Fruit fly (Drosophila melanogaster) whole organism, embryonic: ENCODE results near the gene P5CDh2.

Experiments
- CG11696 ChIP-seq: fragments of 200-800 bp; sonication (Bioruptor generic); IDR thresholded peaks from 2 replicates; pipeline ENCODE4 v1.3.6; 2022; ENCODE audit warnings: missing biosample characterization, missing genetic modification characterization
- CG12155 ChIP-seq: fragments of 200-800 bp; sonication (Bioruptor generic); optimal IDR thresholded peaks from 3 replicates; lab custom pipeline; 2016; ENCODE audit warnings: missing biosample characterization, missing genetic modification characterization
- CG12391 ChIP-seq: fragments of 200-800 bp; sonication (Bioruptor generic); optimal IDR thresholded peaks from 3 replicates; lab custom pipeline; 2018; ENCODE audit warnings: missing biosample characterization, mild to moderate bottlenecking, missing genetic modification characterization, moderate library complexity
- CG13287 ChIP-seq: fragments of 200-800 bp; sonication (Bioruptor generic); IDR thresholded peaks from 2 replicates; pipeline ENCODE4 v1.3.6; 2022; ENCODE audit warnings: missing biosample characterization, missing genetic modification characterization; ENCODE audit not compliant: partially characterized antibody
- CG13775 ChIP-seq: fragments of 200-800 bp; sonication (Bioruptor generic); optimal IDR thresholded peaks from 3 replicates; lab custom pipeline; 2017; ENCODE audit warnings: missing biosample characterization, mild to moderate bottlenecking, missing genetic modification characterization
- CG15479 ChIP-seq: fragments of 200-800 bp; sonication (Bioruptor generic); optimal IDR thresholded peaks from 3 replicates; lab custom pipeline; 2019; ENCODE audit warnings: missing biosample characterization, mild to moderate bottlenecking, missing genetic modification characterization, moderate library complexity
- CG16779 ChIP-seq: fragments of 200-800 bp; sonication (Bioruptor generic); IDR thresholded peaks from 2 replicates; pipeline ENCODE4 v1.3.6; 2022; ENCODE audit warnings: missing biosample characterization, missing genetic modification characterization
- CG16863 ChIP-seq: fragments of 200-800 bp; sonication (Bioruptor generic); optimal IDR thresholded peaks from 3 replicates; lab custom pipeline; 2016; ENCODE audit warnings: missing biosample characterization, missing genetic modification characterization
- CG17829 ChIP-seq: fragments of 200-800 bp; optimal IDR thresholded peaks from 2 replicates; lab custom pipeline; 2019; ENCODE audit warnings: missing biosample characterization, mild to moderate bottlenecking, missing genetic modification characterization, moderate library complexity
- CG2199 ChIP-seq: fragments of 200-800 bp; sonication (Bioruptor generic); IDR thresholded peaks from 3 replicates; pipeline ENCODE4 v1.3.6; 2022; ENCODE audit warnings: missing biosample characterization, missing genetic modification characterization
- CG30431 ChIP-seq: fragments of 200-800 bp; sonication (Bioruptor generic); optimal IDR thresholded peaks from 2 replicates; lab custom pipeline; 2017; ENCODE audit warnings: missing biosample characterization, missing genetic modification characterization
- CG31365 ChIP-seq: fragments of 200-800 bp; sonication (Bioruptor generic); optimal IDR thresholded peaks from 2 replicates; lab custom pipeline; 2018; ENCODE audit warnings: missing biosample characterization, mild to moderate bottlenecking, missing genetic modification characterization
- CG32532 ChIP-seq: fragments of 200-800 bp; sonication (Bioruptor generic); IDR thresholded peaks from 2 replicates; pipeline ENCODE4 v1.3.6; 2022; ENCODE audit warnings: missing biosample characterization, missing genetic modification characterization
- CG6813 ChIP-seq: fragments of 200-800 bp; sonication (Bioruptor generic); optimal IDR thresholded peaks from 2 replicates; lab custom pipeline; 2017; ENCODE audit warnings: missing biosample characterization, missing genetic modification characterization, mild to moderate bottlenecking, moderate library complexity, missing genetic modification reagents
- CG7745 ChIP-seq: fragments of 200-800 bp; sonication (Bioruptor generic); optimal IDR thresholded peaks from 2 replicates; lab custom pipeline; 2018; ENCODE audit warnings: missing biosample characterization, mild to moderate bottlenecking, missing genetic modification characterization, moderate library complexity
- CG7786 ChIP-seq: fragments of 200-800 bp; sonication (Bioruptor generic); optimal IDR thresholded peaks from 2 replicates; lab custom pipeline; 2016; ENCODE audit warnings: missing biosample characterization, missing genetic modification characterization
- CG7987 ChIP-seq: fragments of 200-800 bp; sonication (Bioruptor generic); optimal IDR thresholded peaks from 2 replicates; lab custom pipeline; 2018; ENCODE audit warnings: missing biosample characterization, mild to moderate bottlenecking, missing genetic modification characterization, moderate library complexity
- CTCF ChIP-seq: fragments of 200-800 bp; sonication (Bioruptor generic); optimal IDR thresholded peaks from 2 replicates; lab custom pipeline; 2017; ENCODE audit warnings: missing biosample characterization, mild to moderate bottlenecking, missing genetic modification characterization, moderate library complexity
- Doc3 ChIP-seq: fragments of 200-800 bp; sonication (Bioruptor generic); IDR thresholded peaks from 3 replicates; pipeline ENCODE4 v1.3.6; 2022; ENCODE audit warnings: missing biosample characterization, missing genetic modification characterization; ENCODE audit not compliant: partially characterized antibody
- Dp ChIP-seq: fragments of 200-800 bp; sonication (Bioruptor generic); optimal IDR thresholded peaks from 2 replicates; lab custom pipeline; 2018; ENCODE audit warnings: missing biosample characterization, mild to moderate bottlenecking, missing genetic modification characterization, moderate library complexity
- E2f1 ChIP-seq: fragments of 200-800 bp; sonication (Bioruptor generic); IDR thresholded peaks from 2 replicates; pipeline ENCODE4 v1.3.6; 2022; ENCODE audit warnings: missing biosample characterization, missing genetic modification characterization
- Eip74EF ChIP-seq, 2 experiments: fragments of 200-800 bp in 1 of 2; fragments of >200 bp in 1 of 2; sonication (Bioruptor generic) in 1 of 2; optimal IDR thresholded peaks; 2 replicates each; lab custom pipeline; 2017 to 2019; ENCODE audit warnings: missing biosample characterization in 2 of 2, missing genetic modification characterization in 2 of 2, mild to moderate bottlenecking in 1 of 2, moderate library complexity in 1 of 2
- Hr39 ChIP-seq: fragments of >200 bp; optimal IDR thresholded peaks from 2 replicates; lab custom pipeline; 2017
- Hr78 ChIP-seq, 2 experiments: fragments of 200-800 bp in 1 of 2; fragments of >200 bp in 1 of 2; sonication (Bioruptor generic) in 1 of 2; optimal IDR thresholded peaks; 2 replicates each; lab custom pipeline; 2017 to 2019; ENCODE audit warnings: missing biosample characterization in 2 of 2, missing genetic modification characterization in 2 of 2, mild to moderate bottlenecking in 1 of 2, moderate library complexity in 1 of 2
- Lpt ChIP-seq: fragments of >200 bp; optimal IDR thresholded peaks from 2 replicates; lab custom pipeline; 2018; ENCODE audit warnings: missing biosample characterization, missing genetic modification characterization
- Max ChIP-seq: fragments of 200-800 bp; sonication (Bioruptor generic); optimal IDR thresholded peaks from 2 replicates; lab custom pipeline; 2016; ENCODE audit warnings: missing biosample characterization, mild to moderate bottlenecking, missing genetic modification characterization
- NfI ChIP-seq: fragments of 200-800 bp; sonication (Bioruptor generic); optimal IDR thresholded peaks from 3 replicates; lab custom pipeline; 2018; ENCODE audit warnings: missing biosample characterization, mild to moderate bottlenecking, missing genetic modification characterization, moderate library complexity
- Pdp1 ChIP-seq, 2 experiments: fragments of 200-800 bp; sonication (Bioruptor generic); optimal IDR thresholded peaks; 3 replicates each; lab custom pipeline; 2016; ENCODE audit warnings: missing biosample characterization in 2 of 2, missing genetic modification characterization in 2 of 2, mild to moderate bottlenecking in 1 of 2, moderate library complexity in 1 of 2
- Sox102F ChIP-seq: fragments of 200-800 bp; sonication (Bioruptor generic); optimal IDR thresholded peaks from 2 replicates; lab custom pipeline; 2018; ENCODE audit warnings: missing biosample characterization, mild to moderate bottlenecking, missing genetic modification characterization, moderate library complexity
- Xrp1 ChIP-seq: fragments of 200-800 bp; sonication (Bioruptor generic); IDR thresholded peaks from 2 replicates; pipeline ENCODE4 v1.3.6; 2022; ENCODE audit warnings: missing biosample characterization, missing genetic modification characterization
- bigmax ChIP-seq: fragments of 200-800 bp; sonication (Bioruptor generic); optimal IDR thresholded peaks from 2 replicates; lab custom pipeline; 2018; ENCODE audit warnings: missing biosample characterization, mild to moderate bottlenecking, missing genetic modification characterization
- chm ChIP-seq: fragments of 200-800 bp; sonication (Bioruptor generic); IDR thresholded peaks from 2 replicates; pipeline ENCODE4 v1.3.6; 2022; ENCODE audit warnings: missing biosample characterization, missing genetic modification characterization
- croc ChIP-seq: fragments of 200-800 bp; sonication (Bioruptor generic); conservative IDR thresholded peaks from 3 replicates; pipeline ENCODE4 v1.3.6; 2022; ENCODE audit warnings: missing biosample characterization, missing genetic modification characterization
- crol ChIP-seq: fragments of 200-800 bp; sonication (Bioruptor generic); IDR thresholded peaks from 2 replicates; pipeline ENCODE4 v1.3.6; 2022; ENCODE audit warnings: missing biosample characterization, missing genetic modification characterization
- danr ChIP-seq: fragments of 200-800 bp; sonication (Bioruptor generic); IDR thresholded peaks from 2 replicates; pipeline ENCODE4 v1.3.6; 2022; ENCODE audit warnings: missing biosample characterization, missing genetic modification characterization
- dysf ChIP-seq: fragments of 200-800 bp; sonication (Bioruptor generic); IDR thresholded peaks from 3 replicates; pipeline ENCODE4 v1.3.6; 2022; ENCODE audit warnings: missing biosample characterization, missing genetic modification characterization
- fru ChIP-seq: fragments of >200 bp; optimal IDR thresholded peaks from 2 replicates; lab custom pipeline; 2017
- gsb-n ChIP-seq: fragments of 200-800 bp; sonication (Bioruptor generic); optimal IDR thresholded peaks from 3 replicates; lab custom pipeline; 2018; ENCODE audit warnings: missing biosample characterization, mild to moderate bottlenecking, missing genetic modification characterization
- jing ChIP-seq: fragments of 200-800 bp; sonication (Bioruptor generic); optimal IDR thresholded peaks from 2 replicates; lab custom pipeline; 2018; ENCODE audit warnings: missing biosample characterization, mild to moderate bottlenecking, missing genetic modification characterization
- lilli ChIP-seq: fragments of 200-800 bp; sonication (Bioruptor generic); optimal IDR thresholded peaks from 3 replicates; lab custom pipeline; 2016; ENCODE audit warnings: missing biosample characterization, missing genetic modification characterization
- maf-S ChIP-seq: fragments of 200-800 bp; sonication (Bioruptor generic); optimal IDR thresholded peaks from 2 replicates; lab custom pipeline; 2016; ENCODE audit warnings: missing biosample characterization, missing genetic modification characterization
- mirr ChIP-seq: fragments of 200-800 bp; sonication (Bioruptor generic); optimal IDR thresholded peaks from 3 replicates; lab custom pipeline; 2018; ENCODE audit warnings: missing biosample characterization, mild to moderate bottlenecking, missing genetic modification characterization
- pan ChIP-seq, 4 experiments: fragments of >200 bp in 3 of 4; fragments of 200-800 bp in 1 of 4; sonication (Bioruptor generic) in 1 of 4; optimal IDR thresholded peaks in 3 of 4; IDR thresholded peaks in 1 of 4; 2 replicates each; pipeline versions ENCODE4 v1.3.6 to Lab custom; 2017 to 2022; ENCODE audit warnings: missing biosample characterization in 2 of 4, missing genetic modification characterization in 2 of 4, mixed read lengths in 1 of 4
- pros ChIP-seq: fragments of 200-800 bp; sonication (Bioruptor generic); optimal IDR thresholded peaks from 3 replicates; lab custom pipeline; 2019; ENCODE audit warnings: missing biosample characterization, mild to moderate bottlenecking, missing genetic modification characterization, moderate library complexity
- psq ChIP-seq: fragments of 200-800 bp; sonication (Bioruptor generic); optimal IDR thresholded peaks from 2 replicates; lab custom pipeline; 2017; ENCODE audit warnings: missing biosample characterization, missing genetic modification characterization
- rib ChIP-seq: fragments of 200-800 bp; sonication (Bioruptor generic); IDR thresholded peaks from 2 replicates; pipeline ENCODE4 v1.3.6; 2022; ENCODE audit warnings: missing biosample characterization, missing genetic modification characterization
- sr ChIP-seq: fragments of 200-800 bp; sonication (Bioruptor generic); IDR thresholded peaks from 3 replicates; pipeline ENCODE4 v1.3.6; 2022; ENCODE audit warnings: missing biosample characterization, missing genetic modification characterization
- stwl ChIP-seq: fragments of 200-800 bp; sonication (Bioruptor generic); optimal IDR thresholded peaks from 3 replicates; lab custom pipeline; 2018; ENCODE audit warnings: missing biosample characterization, mild to moderate bottlenecking, missing genetic modification characterization, moderate library complexity
- trh ChIP-seq: fragments of 200-800 bp; sonication (Bioruptor generic); optimal IDR thresholded peaks from 2 replicates; lab custom pipeline; 2016; ENCODE audit warnings: missing biosample characterization, missing genetic modification characterization
- twi ChIP-seq: fragments of 200-800 bp; optimal IDR thresholded peaks from 2 replicates; lab custom pipeline; 2019; ENCODE audit warnings: missing biosample characterization, mild to moderate bottlenecking, missing genetic modification characterization, moderate library complexity

Gene P5CDh2

DNA sequence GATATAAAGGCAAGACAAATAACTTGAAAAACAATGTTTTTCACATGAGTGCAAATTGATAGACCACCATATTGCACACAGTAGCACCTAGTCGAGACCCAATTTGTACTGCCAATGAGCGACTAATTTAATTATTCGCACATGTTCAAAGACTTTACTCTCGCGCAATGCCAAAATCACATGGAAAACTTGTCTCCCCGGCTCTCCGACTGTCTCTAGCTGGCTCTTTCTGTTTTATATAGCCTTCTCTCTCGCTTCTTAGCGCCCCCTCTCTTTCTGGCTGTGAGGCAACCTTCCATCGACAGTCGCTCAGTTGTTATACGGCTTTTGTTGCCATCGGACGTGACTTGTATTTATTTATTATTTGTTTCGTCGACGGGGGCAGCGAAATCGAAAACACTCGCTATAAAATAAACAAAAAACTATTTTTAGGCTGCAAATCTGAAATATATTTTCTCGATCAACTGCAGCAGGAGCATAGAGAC, 2.7 kb upstream of the P5CDh2 start, which contains the start of gene CG6656 (continued):
- no peak for TF ChIP-seq Dp
- TF ChIP-seq CG15479 (GFP tag; lab: Kevin White, UChicago), result no peak
- no peak for TF ChIP-seq CG31365 (tag; lab: Kevin White, UChicago)
- TF ChIP-seq CG13775 (GFP tag; lab: Kevin White, UChicago), result no peak
- peak; percentile 14 for TF ChIP-seq CG17829
- 0 out of 2 replicates have a peak, but pooled peaks have one; percentile 29 for TF ChIP-seq Xrp1
- peak in 1 of 2 experiments; percentile 27 for TF ChIP-seq Eip74EF (GFP tag; optimal IDR thresholded peaks at IDR 0.05; lab: Kevin White, UChicago)
- TF ChIP-seq jing (GFP tag; lab: Kevin White, UChicago), result no peak
- TF ChIP-seq bigmax (GFP tag; lab: Kevin White, UChicago), result no peak
- peak in 1 of 2 experiments; percentile 54 for TF ChIP-seq Pdp1 (GFP tag; optimal IDR thresholded peaks at IDR 0.05; lab: Kevin White, UChicago)
- TF ChIP-seq chm, result peak; percentile 59; the same call in 1 of the 2 replicates
- peak; percentile 90 for TF ChIP-seq rib (GFP tag; lab: Robert Waterston, UW)
- no peak for TF ChIP-seq CG30431
- no peak for TF ChIP-seq fru
- 0 out of 2 replicates have a peak, but pooled peaks have one; percentile 10 for TF ChIP-seq crol (GFP tag; lab: Robert Waterston, UW)
- no peak for TF ChIP-seq gsb-n
- no peak for TF ChIP-seq pros (GFP tag; lab: Kevin White, UChicago)
- TF ChIP-seq Max, result no peak
- TF ChIP-seq sr (GFP tag; lab: Robert Waterston, UW), result peak; percentile 70; the same call in 2 of the 3 replicates
- TF ChIP-seq dysf (GFP tag; lab: Robert Waterston, UW), result no peak
- TF ChIP-seq Doc3 (GFP tag; lab: Robert Waterston, UW), result no peak
- no peak for TF ChIP-seq croc (GFP tag; lab: Robert Waterston, UW)
- peak; percentile 25 for TF ChIP-seq CG12155
- TF ChIP-seq CG16863 (GFP tag; lab: Kevin White, UChicago), result peak; percentile 2
- no peak for TF ChIP-seq CG7987 (GFP tag; lab: Kevin White, UChicago)
- TF ChIP-seq trh (GFP tag; lab: Kevin White, UChicago), result no peak
- peak; percentile 1 for TF ChIP-seq CG6813 (GFP tag; lab: Kevin White, UChicago)
- TF ChIP-seq CG16779, result no peak
- peak; percentile 67 for TF ChIP-seq CG7745 (tag; lab: Kevin White, UChicago)
- TF ChIP-seq Hr78 (GFP tag; optimal IDR thresholded peaks at IDR 0.05; lab: Kevin White, UChicago), result no peak
- TF ChIP-seq Hr39 (lab: Kevin White, UChicago), result no peak
- no peak for TF ChIP-seq CG2199 (GFP tag; lab: Robert Waterston, UW)
- no peak for TF ChIP-seq E2f1 (GFP tag; lab: Robert Waterston, UW)
- TF ChIP-seq CG13287 (GFP tag; lab: Robert Waterston, UW), result peak; percentile 33; the same call in 1 of the 2 replicates
- TF ChIP-seq CTCF (GFP tag; lab: Kevin White, UChicago), result no peak
- no peak for TF ChIP-seq CG11696 (GFP tag; lab: Robert Waterston, UW)
- no peak for TF ChIP-seq NfI (GFP tag; lab: Kevin White, UChicago)
- no peak for TF ChIP-seq CG12391 (tag; lab: Kevin White, UChicago)
- TF ChIP-seq stwl, result no peak
- TF ChIP-seq mirr, result no peak
- no peak for TF ChIP-seq psq (GFP tag; lab: Kevin White, UChicago)
- TF ChIP-seq CG32532 (GFP tag; lab: Robert Waterston, UW), result peak; percentile 57; the same call in 1 of the 2 replicates
- no peak for TF ChIP-seq Sox102F
- no peak for TF ChIP-seq maf-S (GFP tag; lab: Kevin White, UChicago)
- no peak for TF ChIP-seq CG7786 (GFP tag; lab: Kevin White, UChicago)
- TF ChIP-seq lilli (GFP tag; lab: Kevin White, UChicago), result no peak
- TF ChIP-seq twi, result no peak
- TF ChIP-seq pan (optimal IDR thresholded peaks at IDR 0.05; lab: Kevin White, UChicago), result no peak
- TF ChIP-seq pan (GFP tag; optimal IDR thresholded peaks at IDR 0.05 in 1 of 2, IDR thresholded peaks at IDR 0.05 in 1 of 2), result peak in 1 of 2 experiments; percentile 24
- TF ChIP-seq Lpt (GFP tag; lab: Kevin White, UChicago), result no peak
- TF ChIP-seq danr, result no peak
